Worm (Caenorhabditis elegans) whole organism, L1 larva: ENCODE measurements around the gene dolk-1.

Source experiments
- aly-2 ChIP-seq: fragments of 150-350 bp; optimal IDR thresholded peaks from 2 replicates; lab custom pipeline; 2014; ENCODE audit warnings: missing biosample characterization, missing genetic modification characterization
- ama-1 ChIP-seq: fragments of 150-350 bp; optimal IDR thresholded peaks from 2 replicates; lab custom pipeline; 2014
- blmp-1 ChIP-seq: fragments of 150-350 bp; optimal IDR thresholded peaks from 2 replicates; lab custom pipeline; 2014; ENCODE audit warnings: missing biosample characterization, missing genetic modification characterization
- ceh-82 ChIP-seq, 3 experiments: fragments of 150-350 bp in 1 of 3; sonication (generic microtip) in 2 of 3; optimal IDR thresholded peaks; 2 replicates each; lab custom pipeline; 2014 to 2017; ENCODE audit warnings: missing biosample characterization in 3 of 3, missing genetic modification characterization in 3 of 3
- ceh-88 ChIP-seq: fragments of 200-800 bp; sonication (Bioruptor generic); IDR thresholded peaks from 2 replicates; pipeline ENCODE4 v1.3.6; 2022; ENCODE audit warnings: missing genetic modification characterization, missing compliant biosample characterization
- dpl-1 ChIP-seq, 3 experiments: fragments of 150-350 bp in 2 of 3; sonication (generic microtip) in 1 of 3; optimal IDR thresholded peaks; 2 replicates each; lab custom pipeline; 2014 to 2017; ENCODE audit warnings: missing biosample characterization in 3 of 3, missing genetic modification characterization in 3 of 3, missing genetic modification reagents in 3 of 3
- hlh-4 ChIP-seq: sonication (generic microtip); optimal IDR thresholded peaks from 2 replicates; lab custom pipeline; 2016; ENCODE audit warnings: mild to moderate bottlenecking, missing genetic modification characterization, missing compliant biosample characterization
- mdl-1 ChIP-seq, 2 experiments: fragments of 150-350 bp; optimal IDR thresholded peaks; 2 replicates each; lab custom pipeline; 2014 to 2017; ENCODE audit warnings: missing biosample characterization in 2 of 2, missing genetic modification characterization in 2 of 2, inconsistent platforms in 1 of 2
- nhr-76 ChIP-seq: sonication (generic microtip); optimal IDR thresholded peaks from 2 replicates; lab custom pipeline; 2017; ENCODE audit warnings: missing biosample characterization, missing genetic modification characterization
- nhr-90 ChIP-seq: sonication (generic microtip); optimal IDR thresholded peaks from 2 replicates; lab custom pipeline; 2016; ENCODE audit warnings: mild to moderate bottlenecking, missing genetic modification characterization, missing compliant biosample characterization; ENCODE audit not compliant: poor library complexity
- pag-3 ChIP-seq: sonication (generic microtip); optimal IDR thresholded peaks from 2 replicates; lab custom pipeline; 2017; ENCODE audit warnings: missing genetic modification characterization, mild to moderate bottlenecking, missing compliant biosample characterization, antibody characterized with exemption, borderline replicate concordance; ENCODE audit not compliant: insufficient read depth
- skn-1 ChIP-seq: fragments of 150-350 bp; optimal IDR thresholded peaks from 2 replicates; lab custom pipeline; 2014; ENCODE audit warnings: missing biosample characterization, missing genetic modification characterization
- snpc-4 ChIP-seq: fragments of 150-350 bp; optimal IDR thresholded peaks from 2 replicates; lab custom pipeline; 2014; ENCODE audit warnings: missing biosample characterization, missing genetic modification characterization

- TF ChIP-seq skn-1 (tag; lab: Kevin White, UChicago) (peak; percentile 2), blmp-1 (tag; lab: Kevin White, UChicago) (no peak), nhr-90 (tag; lab: Kevin White, UChicago) (no peak), pag-3 (no peak), ama-1 (lab: Kevin White, UChicago) (no peak), aly-2 (tag; lab: Kevin White, UChicago) (no peak), ceh-82 (tag; optimal IDR thresholded peaks at IDR 0.05; lab: Kevin White, UChicago) (no peak), ceh-88 (GFP tag; lab: Robert Waterston, UW) (no peak), snpc-4 (tag; lab: Kevin White, UChicago) (no peak), dpl-1 (GFP tag; optimal IDR thresholded peaks at IDR 0.05; lab: Kevin White, UChicago) (no peak), nhr-76 (tag; lab: Kevin White, UChicago) (no peak), hlh-4 (no peak), mdl-1 (tag; optimal IDR thresholded peaks at IDR 0.05; lab: Kevin White, UChicago) (no peak)
Measured at ce11 chrIII:11947527-11947926, 14.1 kb upstream of the dolk-1 start.
